Fruit fly (Drosophila melanogaster) Kc167 (cell line): Measurements from ENCODE around the gene Polr3G.

Experiments used
- Sin3A ChIP-seq: fragments of >200 bp; optimal IDR thresholded peaks from 2 replicates; lab custom pipeline; 2018; ENCODE audit warnings: missing external identifiers
- h ChIP-seq: fragments of >200 bp; optimal IDR thresholded peaks from 3 replicates; lab custom pipeline; 2018; ENCODE audit warnings: missing external identifiers

DNA sequence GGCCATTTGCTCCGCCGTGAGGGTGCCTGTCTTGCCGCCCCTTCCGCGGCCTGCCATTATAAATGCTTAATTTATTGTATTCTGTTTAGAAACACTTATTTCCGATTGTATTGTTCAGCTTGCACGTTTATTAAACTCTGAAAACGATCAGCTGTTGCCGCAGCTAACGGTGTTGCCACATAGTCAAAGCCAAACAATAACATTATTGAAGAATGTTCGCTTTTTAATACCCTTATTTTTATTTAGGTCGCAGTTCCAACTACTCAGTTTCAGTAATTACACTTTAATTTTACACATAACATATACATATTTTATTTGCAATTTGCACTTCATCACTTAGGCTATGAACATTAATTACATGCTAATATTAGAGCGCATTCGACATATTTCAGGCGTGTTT lies at the start of gene Polr3G:
- TF ChIP-seq h (lab: Kevin White, UChicago) (no peak), Sin3A (lab: Kevin White, UChicago) (no peak)
